Fruit fly (Drosophila melanogaster) whole organism, embryonic: ENCODE data around the gene CG15741.

Experiments used
- Abd-B ChIP-seq: fragments of 200-800 bp; sonication (Bioruptor generic); optimal IDR thresholded peaks from 2 replicates; lab custom pipeline; 2018; ENCODE audit warnings: missing biosample characterization, mild to moderate bottlenecking, missing genetic modification characterization, moderate library complexity
- BEAF-32 ChIP-seq: fragments of 200-800 bp; sonication (Bioruptor generic); optimal IDR thresholded peaks from 3 replicates; lab custom pipeline; 2017; ENCODE audit warnings: missing biosample characterization, missing genetic modification characterization, mild to moderate bottlenecking, moderate library complexity, missing genetic modification reagents
- Blimp-1 ChIP-seq: fragments of 200-800 bp; sonication (Bioruptor generic); optimal IDR thresholded peaks from 3 replicates; lab custom pipeline; 2018; ENCODE audit warnings: missing biosample characterization, missing genetic modification characterization, mild to moderate bottlenecking, moderate library complexity, missing genetic modification reagents
- C15 ChIP-seq: fragments of 200-800 bp; sonication (Bioruptor generic); IDR thresholded peaks from 3 replicates; pipeline ENCODE4 v1.3.6; 2022; ENCODE audit warnings: missing biosample characterization, missing genetic modification characterization
- CG11247 ChIP-seq: fragments of 200-800 bp; sonication (Bioruptor generic); IDR thresholded peaks from 2 replicates; pipeline ENCODE4 v1.3.6; 2022; ENCODE audit warnings: missing biosample characterization, missing genetic modification characterization
- CG12219 ChIP-seq: fragments of 200-800 bp; sonication (Bioruptor generic); optimal IDR thresholded peaks from 3 replicates; lab custom pipeline; 2018; ENCODE audit warnings: missing biosample characterization, mild to moderate bottlenecking, missing genetic modification characterization
- CG12769 ChIP-seq: fragments of 200-800 bp; sonication (Bioruptor generic); optimal IDR thresholded peaks from 2 replicates; lab custom pipeline; 2019; ENCODE audit warnings: missing biosample characterization, mild to moderate bottlenecking, missing genetic modification characterization, moderate library complexity
- CG14441 ChIP-seq: fragments of 200-800 bp; sonication (Bioruptor generic); IDR thresholded peaks from 2 replicates; pipeline ENCODE4 v1.3.6; 2022; ENCODE audit warnings: missing biosample characterization, missing genetic modification characterization
- CG16779 ChIP-seq: fragments of 200-800 bp; sonication (Bioruptor generic); IDR thresholded peaks from 2 replicates; pipeline ENCODE4 v1.3.6; 2022; ENCODE audit warnings: missing biosample characterization, missing genetic modification characterization
- CG16815 ChIP-seq: fragments of 200-800 bp; sonication (Bioruptor generic); optimal IDR thresholded peaks from 3 replicates; lab custom pipeline; 2017; ENCODE audit warnings: missing biosample characterization, mild to moderate bottlenecking, missing genetic modification characterization
- CG17361 ChIP-seq: fragments of 200-800 bp; sonication (Bioruptor generic); IDR thresholded peaks from 3 replicates; pipeline ENCODE4 v1.3.6; 2022; ENCODE audit warnings: missing biosample characterization, missing genetic modification characterization
- CG2129 ChIP-seq: fragments of 200-800 bp; sonication (Bioruptor generic); IDR thresholded peaks from 2 replicates; pipeline ENCODE4 v1.3.6; 2022; ENCODE audit warnings: missing biosample characterization, missing genetic modification characterization; ENCODE audit not compliant: partially characterized antibody
- CG3838 ChIP-seq: fragments of 200-800 bp; sonication (Bioruptor generic); optimal IDR thresholded peaks from 3 replicates; lab custom pipeline; 2016; ENCODE audit warnings: missing biosample characterization, missing genetic modification characterization
- CG3847 ChIP-seq: fragments of 200-800 bp; sonication (Bioruptor generic); IDR thresholded peaks from 2 replicates; pipeline ENCODE4 v1.3.6; 2022; ENCODE audit warnings: missing biosample characterization, missing genetic modification characterization
- CG4360 ChIP-seq: fragments of 200-800 bp; sonication (Bioruptor generic); IDR thresholded peaks from 2 replicates; pipeline ENCODE4 v1.3.6; 2022; ENCODE audit warnings: missing biosample characterization, missing genetic modification characterization
- CG4730 ChIP-seq: fragments of 200-800 bp; sonication (Bioruptor generic); IDR thresholded peaks from 2 replicates; pipeline ENCODE4 v1.3.6; 2022; ENCODE audit warnings: missing biosample characterization, missing genetic modification characterization
- CG4854 ChIP-seq: fragments of 200-800 bp; sonication (Bioruptor generic); optimal IDR thresholded peaks from 2 replicates; lab custom pipeline; 2016; ENCODE audit warnings: missing biosample characterization, missing genetic modification characterization, inconsistent platforms
- CG6254 ChIP-seq: fragments of 200-800 bp; sonication (Bioruptor generic); optimal IDR thresholded peaks from 3 replicates; lab custom pipeline; 2017; ENCODE audit warnings: mild to moderate bottlenecking, missing biosample characterization, missing genetic modification reagents, missing genetic modification characterization
- CG7556 ChIP-seq: fragments of 200-800 bp; sonication (Bioruptor generic); optimal IDR thresholded peaks from 2 replicates; lab custom pipeline; 2017; ENCODE audit warnings: missing biosample characterization, mild to moderate bottlenecking, missing genetic modification characterization
- CG7928 ChIP-seq: fragments of 200-800 bp; sonication (Bioruptor generic); optimal IDR thresholded peaks from 2 replicates; lab custom pipeline; 2017; ENCODE audit warnings: missing biosample characterization, mild to moderate bottlenecking, missing genetic modification characterization
- CG9215 ChIP-seq: fragments of 200-800 bp; sonication (Bioruptor generic); IDR thresholded peaks from 2 replicates; pipeline ENCODE4 v1.3.6; 2022; ENCODE audit warnings: missing biosample characterization, missing genetic modification characterization
- CG9932 ChIP-seq: fragments of 200-800 bp; sonication (Bioruptor generic); IDR thresholded peaks from 2 replicates; pipeline ENCODE4 v1.3.6; 2022; ENCODE audit warnings: missing biosample characterization, missing genetic modification characterization
- Dad ChIP-seq: fragments of 200-800 bp; sonication (Bioruptor generic); optimal IDR thresholded peaks from 3 replicates; lab custom pipeline; 2016; ENCODE audit warnings: missing biosample characterization, missing genetic modification characterization
- H15 ChIP-seq: fragments of 200-800 bp; sonication (Bioruptor generic); IDR thresholded peaks from 3 replicates; pipeline ENCODE4 v1.3.6; 2022; ENCODE audit warnings: missing biosample characterization, missing genetic modification characterization
- HLH3B ChIP-seq: fragments of 200-800 bp; sonication (Bioruptor generic); IDR thresholded peaks from 2 replicates; pipeline ENCODE4 v1.3.6; 2022; ENCODE audit warnings: missing biosample characterization, missing genetic modification characterization
- Hmr ChIP-seq: fragments of 200-800 bp; sonication (Bioruptor generic); optimal IDR thresholded peaks from 3 replicates; lab custom pipeline; 2017; ENCODE audit warnings: mild to moderate bottlenecking, missing biosample characterization, missing genetic modification reagents, missing genetic modification characterization
- Hr3 ChIP-seq: fragments of 200-800 bp; sonication (Bioruptor generic); optimal IDR thresholded peaks from 3 replicates; lab custom pipeline; 2016; ENCODE audit warnings: missing biosample characterization, missing genetic modification characterization
- Meics ChIP-seq: fragments of 200-800 bp; sonication (Bioruptor generic); optimal IDR thresholded peaks from 2 replicates; lab custom pipeline; 2017; ENCODE audit warnings: missing biosample characterization, mild to moderate bottlenecking, missing genetic modification characterization
- NC2β ChIP-seq: fragments of 200-800 bp; sonication (Bioruptor generic); optimal IDR thresholded peaks from 2 replicates; lab custom pipeline; 2016; ENCODE audit warnings: missing biosample characterization, missing genetic modification characterization
- Oli ChIP-seq: fragments of 200-800 bp; sonication (Bioruptor generic); optimal IDR thresholded peaks from 2 replicates; lab custom pipeline; 2018; ENCODE audit warnings: missing biosample characterization, mild to moderate bottlenecking, missing genetic modification characterization, moderate library complexity
- Ssrp ChIP-seq: fragments of 200-800 bp; sonication (Bioruptor generic); optimal IDR thresholded peaks from 2 replicates; lab custom pipeline; 2018; ENCODE audit warnings: missing biosample characterization, mild to moderate bottlenecking, missing genetic modification characterization, moderate library complexity
- Vsx1 ChIP-seq: fragments of 200-800 bp; sonication (Bioruptor generic); optimal IDR thresholded peaks from 2 replicates; lab custom pipeline; 2017; ENCODE audit warnings: missing biosample characterization, mild to moderate bottlenecking, missing genetic modification characterization, missing genetic modification reagents
- ab ChIP-seq: fragments of 200-800 bp; sonication (Bioruptor generic); optimal IDR thresholded peaks from 2 replicates; lab custom pipeline; 2016; ENCODE audit warnings: missing biosample characterization, missing genetic modification characterization
- amos ChIP-seq: fragments of 200-800 bp; sonication (Bioruptor generic); IDR thresholded peaks from 2 replicates; pipeline ENCODE4 v1.3.6; 2022; ENCODE audit warnings: missing biosample characterization, missing genetic modification characterization; ENCODE audit not compliant: partially characterized antibody
- ash1 ChIP-seq: fragments of 200-800 bp; sonication (Bioruptor generic); optimal IDR thresholded peaks from 2 replicates; lab custom pipeline; 2018; ENCODE audit warnings: missing biosample characterization, mild to moderate bottlenecking, missing genetic modification characterization
- az2 ChIP-seq: fragments of 200-800 bp; sonication (Bioruptor generic); optimal IDR thresholded peaks from 3 replicates; lab custom pipeline; 2016; ENCODE audit warnings: missing biosample characterization, missing genetic modification characterization
- caup ChIP-seq: fragments of 200-800 bp; sonication (Bioruptor generic); optimal IDR thresholded peaks from 3 replicates; lab custom pipeline; 2017; ENCODE audit warnings: missing biosample characterization, mild to moderate bottlenecking, missing genetic modification characterization, moderate library complexity; ENCODE audit not compliant: severe bottlenecking
- cg ChIP-seq: fragments of 200-800 bp; sonication (Bioruptor generic); optimal IDR thresholded peaks from 3 replicates; lab custom pipeline; 2019; ENCODE audit warnings: missing biosample characterization, mild to moderate bottlenecking, missing genetic modification characterization, moderate library complexity
- fu2 ChIP-seq: fragments of 200-800 bp; sonication (Bioruptor generic); optimal IDR thresholded peaks from 2 replicates; lab custom pipeline; 2016; ENCODE audit warnings: missing biosample characterization, missing genetic modification characterization
- hbn ChIP-seq: fragments of 200-800 bp; sonication (Bioruptor generic); IDR thresholded peaks from 2 replicates; pipeline ENCODE4 v1.3.6; 2022; ENCODE audit warnings: missing biosample characterization, missing genetic modification characterization; ENCODE audit not compliant: partially characterized antibody
- luna ChIP-seq: fragments of 200-800 bp; sonication (Bioruptor generic); optimal IDR thresholded peaks from 2 replicates; lab custom pipeline; 2016; ENCODE audit warnings: missing biosample characterization, missing genetic modification characterization
- odd ChIP-seq: fragments of 200-800 bp; sonication (Bioruptor generic); optimal IDR thresholded peaks from 2 replicates; lab custom pipeline; 2017; ENCODE audit warnings: missing biosample characterization, mild to moderate bottlenecking, missing genetic modification characterization
- org-1 ChIP-seq: fragments of 200-800 bp; sonication (Bioruptor generic); optimal IDR thresholded peaks from 2 replicates; lab custom pipeline; 2017; ENCODE audit warnings: missing biosample characterization, missing genetic modification characterization
- peb ChIP-seq: fragments of 200-800 bp; sonication (Bioruptor generic); IDR thresholded peaks from 2 replicates; pipeline ENCODE4 v1.3.6; 2022; ENCODE audit warnings: missing biosample characterization, missing genetic modification characterization
- psq ChIP-seq: fragments of 200-800 bp; sonication (Bioruptor generic); optimal IDR thresholded peaks from 2 replicates; lab custom pipeline; 2017; ENCODE audit warnings: missing biosample characterization, missing genetic modification characterization
- row ChIP-seq: fragments of 200-800 bp; sonication (Bioruptor generic); IDR thresholded peaks from 3 replicates; pipeline ENCODE4 v1.3.6; 2022; ENCODE audit warnings: missing biosample characterization, missing genetic modification characterization
- shn ChIP-seq: fragments of 200-800 bp; sonication (Bioruptor generic); optimal IDR thresholded peaks from 3 replicates; lab custom pipeline; 2016; ENCODE audit warnings: missing biosample characterization, missing genetic modification characterization
- stwl ChIP-seq: fragments of 200-800 bp; sonication (Bioruptor generic); optimal IDR thresholded peaks from 3 replicates; lab custom pipeline; 2018; ENCODE audit warnings: missing biosample characterization, mild to moderate bottlenecking, missing genetic modification characterization, moderate library complexity
- tgo ChIP-seq: fragments of 200-800 bp; sonication (Bioruptor generic); IDR thresholded peaks from 3 replicates; pipeline ENCODE4 v1.3.6; 2022; ENCODE audit warnings: missing biosample characterization, missing genetic modification characterization
- tna ChIP-seq: fragments of 200-800 bp; sonication (Bioruptor generic); IDR thresholded peaks from 2 replicates; pipeline ENCODE4 v1.3.6; 2022; ENCODE audit warnings: missing biosample characterization, missing genetic modification characterization; ENCODE audit not compliant: partially characterized antibody
- usp ChIP-seq: fragments of >200 bp; optimal IDR thresholded peaks from 2 replicates; lab custom pipeline; 2017; ENCODE audit warnings: missing biosample characterization, missing genetic modification characterization
- vfl ChIP-seq: fragments of 200-800 bp; sonication (Bioruptor generic); optimal IDR thresholded peaks from 2 replicates; lab custom pipeline; 2016; ENCODE audit warnings: missing biosample characterization, missing genetic modification characterization

CG15741 gene

dm6 chrX:11796925-11797324, 40.9 kb downstream of the CG15741 start (continued):
- TF ChIP-seq cg (GFP tag; lab: Kevin White, UChicago) (peak; percentile 61), Hmr (GFP tag; lab: Kevin White, UChicago) (no peak), tna (GFP tag; lab: Robert Waterston, UW) (no peak), Meics (GFP tag; lab: Kevin White, UChicago) (no peak), CG9932 (GFP tag; lab: Robert Waterston, UW) (no peak), CG7928 (GFP tag; lab: Kevin White, UChicago) (no peak), CG16779 (GFP tag; lab: Robert Waterston, UW) (no peak), CG3847 (no peak), CG3838 (GFP tag; lab: Kevin White, UChicago) (no peak), CG4360 (GFP tag; lab: Robert Waterston, UW) (no peak), CG7556 (no peak), CG11247 (GFP tag; lab: Robert Waterston, UW) (no peak), CG9215 (GFP tag; lab: Robert Waterston, UW) (no peak), usp (GFP tag; lab: Kevin White, UChicago) (no peak), CG14441 (GFP tag; lab: Robert Waterston, UW) (no peak), ash1 (GFP tag; lab: Kevin White, UChicago) (no peak), Hr3 (GFP tag; lab: Kevin White, UChicago) (no peak), CG6254 (no peak), caup (GFP tag; lab: Kevin White, UChicago) (no peak), HLH3B (GFP tag; lab: Robert Waterston, UW) (no peak), CG4730 (GFP tag; lab: Robert Waterston, UW) (no peak), stwl (tag; lab: Kevin White, UChicago) (peak; percentile 100), NC2β (GFP tag; lab: Kevin White, UChicago) (no peak), vfl (no peak), C15 (GFP tag; lab: Robert Waterston, UW) (no peak), odd (GFP tag; lab: Kevin White, UChicago) (no peak), CG12769 (no peak), az2 (GFP tag; lab: Kevin White, UChicago) (no peak), CG12219 (GFP tag; lab: Kevin White, UChicago) (no peak), ab (GFP tag; lab: Kevin White, UChicago) (no peak), Oli (tag; lab: Kevin White, UChicago) (no peak), Vsx1 (no peak), tgo (GFP tag; lab: Robert Waterston, UW) (no peak), H15 (no peak), CG16815 (GFP tag; lab: Kevin White, UChicago) (no peak), shn (GFP tag; lab: Kevin White, UChicago) (no peak), CG2129 (GFP tag; lab: Robert Waterston, UW) (no peak), psq (GFP tag; lab: Kevin White, UChicago) (no peak), hbn (no peak), fu2 (GFP tag; lab: Kevin White, UChicago) (no peak), org-1 (GFP tag; lab: Kevin White, UChicago) (no peak), Ssrp (tag; lab: Kevin White, UChicago) (no peak), CG4854 (GFP tag; lab: Kevin White, UChicago) (no peak), amos (GFP tag; lab: Robert Waterston, UW) (peak; percentile 50; the same call in 1 of the 2 replicates), Blimp-1 (GFP tag; lab: Kevin White, UChicago) (no peak), luna (GFP tag; lab: Kevin White, UChicago) (no peak), BEAF-32 (GFP tag; lab: Kevin White, UChicago) (peak; percentile 51), CG17361 (GFP tag; lab: Robert Waterston, UW) (no peak), Abd-B (GFP tag; lab: Kevin White, UChicago) (no peak), row (GFP tag; lab: Robert Waterston, UW) (no peak), Dad (GFP tag; lab: Kevin White, UChicago) (no peak), peb (GFP tag; lab: Robert Waterston, UW) (no peak)
